Fruit fly (Drosophila melanogaster) whole organism, embryonic: Measurements from ENCODE around the gene Invadolysin.

ENCODE experiments used
- Antp ChIP-seq: fragments of 200-800 bp; sonication (Bioruptor generic); optimal IDR thresholded peaks from 3 replicates; lab custom pipeline; 2016; ENCODE audit warnings: missing biosample characterization, missing genetic modification characterization
- Bdp1 ChIP-seq: fragments of 200-800 bp; sonication (Bioruptor generic); optimal IDR thresholded peaks from 3 replicates; lab custom pipeline; 2016; ENCODE audit warnings: missing biosample characterization, missing genetic modification characterization
- CG12219 ChIP-seq: fragments of 200-800 bp; sonication (Bioruptor generic); optimal IDR thresholded peaks from 3 replicates; lab custom pipeline; 2018; ENCODE audit warnings: missing biosample characterization, mild to moderate bottlenecking, missing genetic modification characterization
- CG14014 ChIP-seq: fragments of 200-800 bp; sonication (Bioruptor generic); IDR thresholded peaks from 2 replicates; pipeline ENCODE4 v1.3.6; 2022; ENCODE audit warnings: missing biosample characterization, missing genetic modification characterization
- CG14710 ChIP-seq: fragments of 200-800 bp; sonication (Bioruptor generic); optimal IDR thresholded peaks from 3 replicates; lab custom pipeline; 2019; ENCODE audit warnings: missing biosample characterization, mild to moderate bottlenecking, missing genetic modification characterization, moderate library complexity
- CG16779 ChIP-seq: fragments of 200-800 bp; sonication (Bioruptor generic); IDR thresholded peaks from 2 replicates; pipeline ENCODE4 v1.3.6; 2022; ENCODE audit warnings: missing biosample characterization, missing genetic modification characterization
- CG17328 ChIP-seq: fragments of 200-800 bp; sonication (Bioruptor generic); IDR thresholded peaks from 2 replicates; pipeline ENCODE4 v1.3.6; 2022; ENCODE audit warnings: missing biosample characterization, missing genetic modification characterization
- CG17829 ChIP-seq: fragments of 200-800 bp; optimal IDR thresholded peaks from 2 replicates; lab custom pipeline; 2019; ENCODE audit warnings: missing biosample characterization, mild to moderate bottlenecking, missing genetic modification characterization, moderate library complexity
- CG18619 ChIP-seq: fragments of 200-800 bp; sonication (Bioruptor generic); optimal IDR thresholded peaks from 3 replicates; lab custom pipeline; 2017; ENCODE audit warnings: missing biosample characterization, mild to moderate bottlenecking, missing genetic modification characterization
- CG2875 ChIP-seq: fragments of 200-800 bp; sonication (Bioruptor generic); optimal IDR thresholded peaks from 2 replicates; lab custom pipeline; 2017; ENCODE audit warnings: missing biosample characterization, mild to moderate bottlenecking, missing genetic modification characterization, missing genetic modification reagents
- CG31441 ChIP-seq: fragments of 200-800 bp; sonication (Bioruptor generic); IDR thresholded peaks from 2 replicates; pipeline ENCODE4 v1.3.6; 2022; ENCODE audit warnings: missing biosample characterization, missing genetic modification characterization
- CG33557 ChIP-seq: fragments of 200-800 bp; sonication (Bioruptor generic); optimal IDR thresholded peaks from 2 replicates; lab custom pipeline; 2019; ENCODE audit warnings: missing biosample characterization, mild to moderate bottlenecking, missing genetic modification characterization, moderate library complexity
- CG3407 ChIP-seq: fragments of 200-800 bp; sonication (Bioruptor generic); optimal IDR thresholded peaks from 2 replicates; lab custom pipeline; 2018; ENCODE audit warnings: missing biosample characterization, mild to moderate bottlenecking, missing genetic modification characterization
- CG4360 ChIP-seq: fragments of 200-800 bp; sonication (Bioruptor generic); IDR thresholded peaks from 2 replicates; pipeline ENCODE4 v1.3.6; 2022; ENCODE audit warnings: missing biosample characterization, missing genetic modification characterization
- CG4730 ChIP-seq: fragments of 200-800 bp; sonication (Bioruptor generic); IDR thresholded peaks from 2 replicates; pipeline ENCODE4 v1.3.6; 2022; ENCODE audit warnings: missing biosample characterization, missing genetic modification characterization
- CG6272 ChIP-seq: fragments of 200-800 bp; sonication (Bioruptor generic); IDR thresholded peaks from 2 replicates; pipeline ENCODE4 v1.3.6; 2022; ENCODE audit warnings: missing biosample characterization, missing genetic modification characterization
- CG6854 ChIP-seq: fragments of 200-800 bp; sonication (Bioruptor generic); optimal IDR thresholded peaks from 3 replicates; lab custom pipeline; 2017; ENCODE audit warnings: missing biosample characterization, mild to moderate bottlenecking, missing genetic modification characterization
- CG7357 ChIP-seq: fragments of 200-800 bp; sonication (Bioruptor generic); IDR thresholded peaks from 3 replicates; pipeline ENCODE4 v1.3.6; 2022; ENCODE audit warnings: missing biosample characterization, missing genetic modification characterization
- CG8944 ChIP-seq: fragments of 200-800 bp; sonication (Bioruptor generic); optimal IDR thresholded peaks from 3 replicates; lab custom pipeline; 2016; ENCODE audit warnings: missing biosample characterization, missing genetic modification characterization
- CG9817 ChIP-seq: fragments of 200-800 bp; sonication (Bioruptor generic); optimal IDR thresholded peaks from 2 replicates; lab custom pipeline; 2018; ENCODE audit warnings: missing biosample characterization, mild to moderate bottlenecking, missing genetic modification characterization, moderate library complexity
- CoRest ChIP-seq: fragments of 200-800 bp; sonication (Bioruptor generic); optimal IDR thresholded peaks from 3 replicates; lab custom pipeline; 2018; ENCODE audit warnings: missing biosample characterization, mild to moderate bottlenecking, missing genetic modification characterization, moderate library complexity
- D19A ChIP-seq: fragments of 200-800 bp; optimal IDR thresholded peaks from 3 replicates; lab custom pipeline; 2019; ENCODE audit warnings: missing biosample characterization, mild to moderate bottlenecking, missing genetic modification characterization, moderate library complexity
- D19B ChIP-seq: fragments of 200-800 bp; sonication (Bioruptor generic); optimal IDR thresholded peaks from 2 replicates; lab custom pipeline; 2017; ENCODE audit warnings: missing biosample characterization, mild to moderate bottlenecking, missing genetic modification characterization
- Dfd ChIP-seq, 2 experiments: fragments of >200 bp; optimal IDR thresholded peaks; 2 replicates each; lab custom pipeline; 2017; ENCODE audit warnings: missing biosample characterization in 2 of 2, missing genetic modification characterization in 2 of 2
- Dref ChIP-seq: fragments of 200-800 bp; sonication (Bioruptor generic); IDR thresholded peaks from 2 replicates; pipeline ENCODE4 v1.3.6; 2022; ENCODE audit warnings: missing biosample characterization, missing genetic modification characterization
- Ets65A ChIP-seq: fragments of 200-800 bp; sonication (Bioruptor generic); peaks from one replicate; lab custom pipeline; 2016; ENCODE audit warnings: missing biosample characterization, missing genetic modification characterization
- Hmr ChIP-seq: fragments of 200-800 bp; sonication (Bioruptor generic); optimal IDR thresholded peaks from 3 replicates; lab custom pipeline; 2017; ENCODE audit warnings: mild to moderate bottlenecking, missing biosample characterization, missing genetic modification reagents, missing genetic modification characterization
- Mad ChIP-seq: fragments of 200-800 bp; sonication (Bioruptor generic); optimal IDR thresholded peaks from 2 replicates; lab custom pipeline; 2016; ENCODE audit warnings: missing biosample characterization, missing genetic modification characterization
- Med ChIP-seq: fragments of 200-800 bp; sonication (Bioruptor generic); peaks from one replicate; lab custom pipeline; 2016; ENCODE audit warnings: missing biosample characterization, missing genetic modification characterization, mild to moderate bottlenecking, inconsistent platforms, moderate library complexity
- Mes4 ChIP-seq: fragments of 200-800 bp; sonication (Bioruptor generic); optimal IDR thresholded peaks from 2 replicates; lab custom pipeline; 2016; ENCODE audit warnings: missing biosample characterization, missing genetic modification characterization
- NK7.1 ChIP-seq: fragments of 200-800 bp; sonication (Bioruptor generic); optimal IDR thresholded peaks from 3 replicates; lab custom pipeline; 2016; ENCODE audit warnings: missing biosample characterization, missing genetic modification characterization
- Nf-YC ChIP-seq: fragments of 200-800 bp; optimal IDR thresholded peaks from 3 replicates; lab custom pipeline; 2019; ENCODE audit warnings: missing biosample characterization, mild to moderate bottlenecking, missing genetic modification characterization, moderate library complexity
- Oli ChIP-seq: fragments of 200-800 bp; sonication (Bioruptor generic); optimal IDR thresholded peaks from 2 replicates; lab custom pipeline; 2018; ENCODE audit warnings: missing biosample characterization, mild to moderate bottlenecking, missing genetic modification characterization, moderate library complexity
- Taf1 ChIP-seq: fragments of 200-800 bp; sonication (Bioruptor generic); IDR thresholded peaks from 2 replicates; pipeline ENCODE4 v1.3.6; 2022; ENCODE audit warnings: missing biosample characterization, missing genetic modification characterization
- abd-A ChIP-seq: fragments of 200-800 bp; sonication (Bioruptor generic); optimal IDR thresholded peaks from 3 replicates; lab custom pipeline; 2019; ENCODE audit warnings: missing biosample characterization, mild to moderate bottlenecking, missing genetic modification characterization, moderate library complexity
- al ChIP-seq: fragments of 200-800 bp; sonication (Bioruptor generic); IDR thresholded peaks from 2 replicates; pipeline ENCODE4 v1.3.6; 2022; ENCODE audit warnings: missing biosample characterization, missing genetic modification characterization
- ap ChIP-seq: fragments of 200-800 bp; sonication (Bioruptor generic); IDR thresholded peaks from 2 replicates; pipeline ENCODE4 v1.3.6; 2022; ENCODE audit warnings: missing biosample characterization, missing genetic modification characterization
- bigmax ChIP-seq: fragments of 200-800 bp; sonication (Bioruptor generic); optimal IDR thresholded peaks from 2 replicates; lab custom pipeline; 2018; ENCODE audit warnings: missing biosample characterization, mild to moderate bottlenecking, missing genetic modification characterization
- bowl ChIP-seq: fragments of 200-800 bp; sonication (Bioruptor generic); IDR thresholded peaks from 2 replicates; pipeline ENCODE4 v1.3.6; 2022; ENCODE audit warnings: missing biosample characterization, missing genetic modification characterization
- cad ChIP-seq: fragments of >200 bp; optimal IDR thresholded peaks from 2 replicates; lab custom pipeline; 2017; ENCODE audit warnings: missing biosample characterization, missing genetic modification characterization
- crc ChIP-seq: fragments of 200-800 bp; sonication (Bioruptor generic); optimal IDR thresholded peaks from 2 replicates; lab custom pipeline; 2016; ENCODE audit warnings: missing biosample characterization, missing genetic modification characterization
- croc ChIP-seq: fragments of 200-800 bp; sonication (Bioruptor generic); conservative IDR thresholded peaks from 3 replicates; pipeline ENCODE4 v1.3.6; 2022; ENCODE audit warnings: missing biosample characterization, missing genetic modification characterization
- da ChIP-seq: fragments of 200-800 bp; sonication (Bioruptor generic); optimal IDR thresholded peaks from 2 replicates; lab custom pipeline; 2016; ENCODE audit warnings: missing biosample characterization, missing genetic modification characterization
- emc ChIP-seq: fragments of 200-800 bp; sonication (Bioruptor generic); optimal IDR thresholded peaks from 2 replicates; lab custom pipeline; 2016; ENCODE audit warnings: missing biosample characterization, missing genetic modification characterization
- fru ChIP-seq: fragments of >200 bp; optimal IDR thresholded peaks from 2 replicates; lab custom pipeline; 2017
- gcm ChIP-seq: fragments of 200-800 bp; sonication (Bioruptor generic); optimal IDR thresholded peaks from 2 replicates; lab custom pipeline; 2019; ENCODE audit warnings: missing biosample characterization, mild to moderate bottlenecking, missing genetic modification characterization, moderate library complexity
- ken ChIP-seq: fragments of 200-800 bp; sonication (Bioruptor generic); IDR thresholded peaks from 3 replicates; pipeline ENCODE4 v1.3.6; 2022; ENCODE audit warnings: missing biosample characterization, missing genetic modification characterization
- luna ChIP-seq: fragments of 200-800 bp; sonication (Bioruptor generic); optimal IDR thresholded peaks from 2 replicates; lab custom pipeline; 2016; ENCODE audit warnings: missing biosample characterization, missing genetic modification characterization
- peb ChIP-seq: fragments of 200-800 bp; sonication (Bioruptor generic); IDR thresholded peaks from 2 replicates; pipeline ENCODE4 v1.3.6; 2022; ENCODE audit warnings: missing biosample characterization, missing genetic modification characterization
- psq ChIP-seq: fragments of 200-800 bp; sonication (Bioruptor generic); optimal IDR thresholded peaks from 2 replicates; lab custom pipeline; 2017; ENCODE audit warnings: missing biosample characterization, missing genetic modification characterization
- seq ChIP-seq: fragments of 200-800 bp; sonication (Bioruptor generic); IDR thresholded peaks from 2 replicates; pipeline ENCODE4 v1.3.6; 2022; ENCODE audit warnings: missing biosample characterization, missing genetic modification characterization
- sug ChIP-seq: fragments of 200-800 bp; optimal IDR thresholded peaks from 2 replicates; lab custom pipeline; 2019; ENCODE audit warnings: missing biosample characterization, mild to moderate bottlenecking, missing genetic modification characterization, moderate library complexity
- vfl ChIP-seq: fragments of 200-800 bp; sonication (Bioruptor generic); optimal IDR thresholded peaks from 2 replicates; lab custom pipeline; 2016; ENCODE audit warnings: missing biosample characterization, missing genetic modification characterization
- vnd ChIP-seq: fragments of 200-800 bp; sonication (Bioruptor generic); IDR thresholded peaks from 3 replicates; pipeline ENCODE4 v1.3.6; 2022; ENCODE audit warnings: missing biosample characterization, missing genetic modification characterization; ENCODE audit not compliant: partially characterized antibody

The Invadolysin gene

dm6 chr3R:10185986-10186385 lies 41.5 kb downstream of the Invadolysin start (continued):
- TF ChIP-seq Nf-YC (tag; lab: Kevin White, UChicago) = no peak
- TF ChIP-seq da (GFP tag; lab: Kevin White, UChicago) = no peak
- TF ChIP-seq vnd (GFP tag; lab: Robert Waterston, UW) = no peak
- TF ChIP-seq peb (GFP tag; lab: Robert Waterston, UW) = no peak
- no peak for TF ChIP-seq Dfd (GFP tag; optimal IDR thresholded peaks at IDR 0.05; lab: Kevin White, UChicago)
- no peak for TF ChIP-seq CG6272
- TF ChIP-seq sug = no peak
- no peak for TF ChIP-seq fru (lab: Kevin White, UChicago)
- TF ChIP-seq CG14710 = no peak
- TF ChIP-seq al (GFP tag; lab: Robert Waterston, UW) = no peak
- no peak for TF ChIP-seq CoRest (tag; lab: Kevin White, UChicago)
- no peak for TF ChIP-seq psq (GFP tag; lab: Kevin White, UChicago)
- no peak for TF ChIP-seq Mes4 (GFP tag; lab: Kevin White, UChicago)
- no peak for TF ChIP-seq D19A (tag; lab: Kevin White, UChicago)
- TF ChIP-seq Taf1 (GFP tag; lab: Robert Waterston, UW) = no peak
- no peak for TF ChIP-seq CG12219 (GFP tag; lab: Kevin White, UChicago)
- TF ChIP-seq ken (GFP tag; lab: Robert Waterston, UW) = no peak
- no peak for TF ChIP-seq CG9817 (tag; lab: Kevin White, UChicago)
- no peak for TF ChIP-seq Oli
- TF ChIP-seq CG17829 = no peak
- TF ChIP-seq CG18619 (GFP tag; lab: Kevin White, UChicago) = no peak
- TF ChIP-seq CG3407 (GFP tag; lab: Kevin White, UChicago) = no peak
- TF ChIP-seq emc (GFP tag; lab: Kevin White, UChicago) = no peak
- no peak for TF ChIP-seq CG16779
- no peak for TF ChIP-seq CG17328 (GFP tag; lab: Robert Waterston, UW)
- TF ChIP-seq Bdp1 (GFP tag; lab: Kevin White, UChicago) = no peak
- peak; percentile 34; the same call in 1 of the 2 replicates for TF ChIP-seq seq (GFP tag; lab: Robert Waterston, UW)
- TF ChIP-seq Med (GFP tag; lab: Kevin White, UChicago) = peak; percentile 84
- no peak for TF ChIP-seq ap (GFP tag; lab: Robert Waterston, UW)
- no peak for TF ChIP-seq gcm
- no peak for TF ChIP-seq bowl (GFP tag; lab: Robert Waterston, UW)
- no peak for TF ChIP-seq bigmax
- TF ChIP-seq vfl (GFP tag; lab: Kevin White, UChicago) = no peak
- no peak for TF ChIP-seq CG4360 (GFP tag; lab: Robert Waterston, UW)
- no peak for TF ChIP-seq cad (GFP tag; lab: Kevin White, UChicago)
- no peak for TF ChIP-seq CG7357 (GFP tag; lab: Robert Waterston, UW)
- no peak for TF ChIP-seq Dref (GFP tag; lab: Robert Waterston, UW)
- no peak for TF ChIP-seq CG2875 (GFP tag; lab: Kevin White, UChicago)
- TF ChIP-seq CG8944 (GFP tag; lab: Kevin White, UChicago) = no peak
- no peak for TF ChIP-seq Antp (GFP tag; lab: Kevin White, UChicago)
- no peak for TF ChIP-seq abd-A (tag; lab: Kevin White, UChicago)
- TF ChIP-seq crc (GFP tag; lab: Kevin White, UChicago) = no peak
- no peak for TF ChIP-seq D19B (GFP tag; lab: Kevin White, UChicago)
- TF ChIP-seq luna (GFP tag; lab: Kevin White, UChicago) = no peak
- TF ChIP-seq NK7.1 (GFP tag; lab: Kevin White, UChicago) = no peak
- peak; percentile 29 for TF ChIP-seq Ets65A
- TF ChIP-seq croc (GFP tag; lab: Robert Waterston, UW) = no peak
- TF ChIP-seq CG33557 = no peak
- TF ChIP-seq Mad (GFP tag; lab: Kevin White, UChicago) = no peak
- TF ChIP-seq Hmr (GFP tag; lab: Kevin White, UChicago) = peak; percentile 32
- TF ChIP-seq CG14014 (GFP tag; lab: Robert Waterston, UW) = peak; percentile 30; the same call in 1 of the 2 replicates
- no peak for TF ChIP-seq CG4730 (GFP tag; lab: Robert Waterston, UW)
- no peak for TF ChIP-seq CG31441 (GFP tag; lab: Robert Waterston, UW)
- TF ChIP-seq CG6854 = peak; percentile 2
